Worm (Caenorhabditis elegans): ENCODE results near the gene B0554.7.

ce11 chrV:396309-396708, 44.5 kb downstream of the B0554.7 start, which contains the start of gene nhr-253:
- no peak for TF ChIP-seq flt-1 (GFP tag; IDR thresholded peaks at IDR 0.05)
- no peak for TF ChIP-seq T22C8.4 (GFP tag; IDR thresholded peaks at IDR 0.05)
